Worm (Caenorhabditis elegans): ENCODE results near the gene C31B8.16.
"Not testable (repeated sequence)": the region's sequence is repeated elsewhere in the genome, so short reads cannot be mapped to it uniquely, and the experiment has no call there.

C31B8.16 gene

DNA sequence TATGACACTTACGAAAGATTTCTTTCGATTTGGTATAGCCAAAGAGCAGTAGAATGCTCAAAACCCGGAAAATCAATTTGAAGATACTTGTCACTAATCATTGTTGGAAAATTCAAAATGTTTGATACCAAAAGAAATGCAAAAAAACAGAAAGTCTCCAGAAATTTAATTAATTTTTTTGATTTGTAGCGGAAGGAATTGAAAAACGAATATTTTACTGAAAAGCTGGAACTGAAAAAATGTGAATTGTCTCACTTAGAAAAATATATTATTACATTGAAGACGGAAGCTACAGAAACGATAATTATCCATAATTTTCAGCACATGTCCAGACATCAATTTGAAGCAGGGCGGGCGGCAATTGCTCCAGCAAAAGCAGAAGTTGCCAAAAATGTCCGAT lies 33.1 kb downstream of the C31B8.16 start, which contains the start of gene srw-138:
Gene srw-138, minus strand, starts transcription at position 101 of the 400 bp plus-strand sequence.
- TF ChIP-seq tbx-2 (tag; optimal IDR thresholded peaks at IDR 0.05) (no peak), fkh-4 (tag; optimal IDR thresholded peaks at IDR 0.05; ENCODE audit: borderline replicate concordance) (no peak), C34B4.2 (tag; optimal IDR thresholded peaks at IDR 0.05) (no peak), sptf-1 (tag; optimal IDR thresholded peaks at IDR 0.05) (no peak), lin-15B (tag; optimal IDR thresholded peaks at IDR 0.05) (no peak), nhr-85 (tag) (no peak), sox-4 (tag; optimal IDR thresholded peaks at IDR 0.05) (no peak), unc-98 (GFP tag; IDR thresholded peaks at IDR 0.05) (no peak), pqm-1 (tag; optimal IDR thresholded peaks at IDR 0.05) (no peak)

DNA sequence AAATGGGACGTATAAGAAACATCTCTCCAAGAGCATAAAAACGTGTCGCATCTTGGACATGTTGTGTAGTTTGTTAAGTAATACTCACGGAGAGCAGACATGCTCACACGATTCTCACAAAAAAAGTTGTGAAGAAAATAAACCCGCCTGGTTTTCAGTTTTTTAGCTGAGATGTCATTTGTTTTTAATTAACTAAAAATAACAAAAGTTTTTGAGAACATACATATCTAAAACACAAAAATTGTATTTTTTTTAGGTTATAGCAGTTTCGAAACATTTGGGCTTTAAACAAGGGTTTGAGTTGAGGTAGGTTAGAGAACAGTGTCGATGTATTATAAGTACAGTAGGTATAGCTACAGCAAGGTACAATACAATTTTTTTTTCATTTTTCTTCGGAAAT lies 34.9 kb downstream of the C31B8.16 start, which contains the start of gene srh-88:
Gene srh-88, minus strand, starts transcription at position 101 of the 400 bp plus-strand sequence.
- TF ChIP-seq nhr-11 (tag; optimal IDR thresholded peaks at IDR 0.05), result no peak
- TF ChIP-seq fos-1 (tag; optimal IDR thresholded peaks at IDR 0.05), result no peak
- no peak for TF ChIP-seq vab-15 (tag; optimal IDR thresholded peaks at IDR 0.05)
- no peak for TF ChIP-seq efl-1 (optimal IDR thresholded peaks at IDR 0.05)
- no peak for TF ChIP-seq efl-1 (GFP tag; optimal IDR thresholded peaks at IDR 0.05 in 1 of 2)
- no peak for TF ChIP-seq unc-98 (GFP tag; IDR thresholded peaks at IDR 0.05)
- TF ChIP-seq ceh-8 (GFP tag; optimal IDR thresholded peaks at IDR 0.05), result no peak
- TF ChIP-seq lin-39 (tag; optimal IDR thresholded peaks at IDR 0.05), result no peak
- TF ChIP-seq lin-13 (GFP tag; optimal IDR thresholded peaks at IDR 0.05), result no peak
- TF ChIP-seq sox-4 (tag; optimal IDR thresholded peaks at IDR 0.05), result no peak

DNA sequence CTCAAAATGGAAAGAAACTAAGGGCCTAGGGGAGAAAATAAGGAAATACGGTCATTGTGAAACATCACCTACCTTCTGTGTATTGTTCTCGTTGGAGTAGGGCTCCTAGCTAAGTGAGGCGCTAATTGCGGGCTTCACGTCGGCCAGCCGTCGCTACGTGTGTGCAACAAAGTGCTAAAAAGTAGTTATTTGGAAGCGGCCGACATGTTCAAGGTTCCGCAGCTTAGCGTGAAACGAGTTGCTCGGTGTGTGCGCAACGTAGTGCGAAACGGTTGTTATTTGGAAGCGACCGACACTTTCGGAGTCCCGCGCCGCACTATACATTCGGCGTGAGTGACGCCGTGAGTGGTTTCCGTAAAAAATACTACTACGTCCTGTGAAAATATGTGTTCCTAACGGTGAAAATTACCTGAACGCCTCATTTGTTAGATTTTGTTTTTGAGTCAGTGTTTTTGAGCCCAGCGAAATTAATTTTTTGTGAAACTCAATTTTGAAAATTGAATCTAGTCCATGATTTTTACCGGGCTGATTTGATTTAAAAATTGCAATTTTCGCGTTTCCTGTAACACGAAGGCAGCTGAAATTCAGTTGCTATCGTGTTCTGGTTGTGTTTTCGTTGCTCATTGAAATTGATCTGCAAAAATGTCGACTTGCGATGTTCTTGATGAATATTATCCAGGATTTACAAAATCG lies 41.6 kb downstream of the C31B8.16 start, which contains the start of gene srw-129:
Gene srw-129, plus strand, starts transcription at position 643 of the 693 bp plus-strand sequence.
- TF ChIP-seq sox-4 (tag; optimal IDR thresholded peaks at IDR 0.05) (no peak), nhr-19 (GFP tag; conservative IDR thresholded peaks at IDR 0.05) (no peak), blmp-1 (tag; optimal IDR thresholded peaks at IDR 0.05) (no peak)

DNA sequence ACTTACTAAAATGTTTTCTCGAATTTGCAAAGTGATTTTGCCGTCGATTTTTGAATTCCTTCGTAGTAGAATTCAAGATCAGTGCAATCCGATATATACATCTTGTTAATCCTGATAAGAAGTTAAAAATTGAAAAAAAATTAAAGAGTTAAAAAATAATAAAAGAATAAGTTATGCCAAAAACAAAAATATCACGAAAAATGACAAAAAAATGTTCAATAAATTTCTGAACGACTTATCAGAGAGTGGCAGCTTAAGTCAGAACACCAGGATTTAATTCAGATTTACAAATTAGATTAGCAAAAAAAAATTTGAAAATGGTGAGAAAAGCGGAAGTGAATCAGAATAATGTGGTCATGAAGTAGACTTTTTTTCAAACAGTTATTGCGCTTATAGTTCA lies 45.4 kb downstream of the C31B8.16 start, which contains the start of gene srw-123:
Gene srw-123, minus strand, starts transcription at position 101 of the 400 bp plus-strand sequence.
- not testable (repeated sequence) for TF ChIP-seq ztf-4 (tag; optimal IDR thresholded peaks at IDR 0.05); isw-1 (GFP tag; IDR thresholded peaks at IDR 0.05); sptf-1 (tag; optimal IDR thresholded peaks at IDR 0.05)

DNA sequence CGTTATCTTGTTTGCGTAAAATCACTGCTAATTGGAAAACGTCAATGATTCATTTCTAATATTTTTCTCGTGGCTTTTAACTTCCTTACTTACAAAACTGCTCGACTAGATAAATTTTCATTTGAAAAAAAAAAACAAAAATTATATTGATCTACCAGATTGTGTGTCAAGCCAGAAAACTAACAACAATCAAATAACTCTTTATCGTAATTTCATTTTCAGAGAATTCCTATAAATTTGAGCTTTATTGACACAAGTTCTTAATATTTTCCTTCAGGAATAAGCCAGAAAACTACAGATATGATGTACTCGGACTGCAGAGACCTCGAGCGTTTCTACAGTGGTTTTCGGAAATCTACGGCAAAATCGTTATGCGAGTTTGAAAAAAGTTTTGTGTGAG lies 46.4 kb downstream of the C31B8.16 start, which contains the start of gene srw-124:
Gene srw-124, plus strand, starts transcription at position 301 of the 400 bp plus-strand sequence.
- TF ChIP-seq hlh-17 (GFP tag; optimal IDR thresholded peaks at IDR 0.05; ENCODE audit: borderline replicate concordance) (no peak), fkh-10 (GFP tag; optimal IDR thresholded peaks at IDR 0.05) (no peak), fkh-8 (tag; optimal IDR thresholded peaks at IDR 0.05) (no peak), tbx-2 (tag; optimal IDR thresholded peaks at IDR 0.05) (no peak), fos-1 (tag; optimal IDR thresholded peaks at IDR 0.05) (no peak), nhr-47 (tag; optimal IDR thresholded peaks at IDR 0.05) (no peak), sup-37 (GFP tag; optimal IDR thresholded peaks at IDR 0.05) (no peak), pqm-1 (tag; optimal IDR thresholded peaks at IDR 0.05) (no peak), dsc-1 (tag; optimal IDR thresholded peaks at IDR 0.05) (no peak), irx-1 (tag; optimal IDR thresholded peaks at IDR 0.05) (no peak), nhr-90 (tag; optimal IDR thresholded peaks at IDR 0.05; ENCODE audit: poor library complexity) (no peak), xbp-1 (tag; optimal IDR thresholded peaks at IDR 0.05) (no peak), alr-1 (tag; optimal IDR thresholded peaks at IDR 0.05; ENCODE audit: borderline replicate concordance) (no peak), isw-1 (GFP tag; IDR thresholded peaks at IDR 0.05) (no peak), unc-62 (GFP tag; optimal IDR thresholded peaks at IDR 0.05) (no peak), nhr-84 (tag; optimal IDR thresholded peaks at IDR 0.05) (no peak), lin-39 (tag; optimal IDR thresholded peaks at IDR 0.05) (no peak), mep-1 (tag; optimal IDR thresholded peaks at IDR 0.05) (no peak), nhr-85 (tag) (no peak), hpl-2 (GFP tag; optimal IDR thresholded peaks at IDR 0.05) (no peak)
